Worm (Caenorhabditis elegans) whole organism, L4 larva: ENCODE data around the gene D1005.6.
A peak's percentile ranks its signal among the peaks of the same experiment; 100 is the strongest.

Experiments
- F37D6.2 ChIP-seq: sonication (generic microtip); optimal IDR thresholded peaks from 2 replicates; lab custom pipeline; 2016; ENCODE audit warnings: mild to moderate bottlenecking, missing genetic modification characterization, missing compliant biosample characterization
- R02D3.7 ChIP-seq: fragments of 150-350 bp; sonication (generic microtip); optimal IDR thresholded peaks from 3 replicates; lab custom pipeline; 2014; ENCODE audit warnings: missing biosample characterization, missing genetic modification characterization
- Y5F2A.4 ChIP-seq: fragments of 200-800 bp; sonication (Bioruptor generic); optimal IDR thresholded peaks from 2 replicates; lab custom pipeline; 2018; ENCODE audit warnings: mild to moderate bottlenecking, missing genetic modification characterization, missing compliant biosample characterization
- Y75B8A.6 ChIP-seq: fragments of 200-800 bp; sonication (Bioruptor generic); IDR thresholded peaks from 2 replicates; pipeline ENCODE4 v1.3.6; 2022; ENCODE audit warnings: missing genetic modification reagents, missing genetic modification characterization, missing compliant biosample characterization
- aha-1 ChIP-seq: fragments of 150-350 bp; peaks from one replicate; lab custom pipeline; 2014; ENCODE audit warnings: missing biosample characterization, missing genetic modification characterization
- ama-1 ChIP-seq: fragments of 150-350 bp; optimal IDR thresholded peaks from 2 replicates; lab custom pipeline; 2014; ENCODE audit warnings: inconsistent platforms, mixed read lengths
- ceh-62 ChIP-seq: sonication (generic microtip); optimal IDR thresholded peaks from 2 replicates; lab custom pipeline; 2017; ENCODE audit warnings: missing biosample characterization, missing genetic modification characterization
- daf-16 ChIP-seq, 3 experiments: sonication (generic microtip); optimal IDR thresholded peaks; 2 replicates each; lab custom pipeline; 2016 to 2017; ENCODE audit warnings: missing genetic modification characterization in 3 of 3, missing genetic modification reagents in 3 of 3, mild to moderate bottlenecking in 2 of 3, missing compliant biosample characterization in 2 of 3, missing biosample characterization in 1 of 3, moderate library complexity in 1 of 3
- daf-8 ChIP-seq: fragments of 200-800 bp; sonication (Bioruptor generic); IDR thresholded peaks from 2 replicates; pipeline ENCODE4 v1.3.6; 2022; ENCODE audit warnings: missing genetic modification characterization, missing compliant biosample characterization
- dmd-6 ChIP-seq: fragments of 200-800 bp; sonication (Bioruptor generic); IDR thresholded peaks from 2 replicates; pipeline ENCODE4 v1.3.6; 2022; ENCODE audit warnings: missing genetic modification reagents, missing genetic modification characterization, missing compliant biosample characterization
- dmd-8 ChIP-seq: fragments of 200-800 bp; sonication (Bioruptor generic); IDR thresholded peaks from 2 replicates; pipeline ENCODE4 v1.3.6; 2022; ENCODE audit warnings: missing genetic modification characterization, missing compliant biosample characterization
- dpl-1 ChIP-seq: fragments of 150-350 bp; optimal IDR thresholded peaks from 2 replicates; lab custom pipeline; 2014; ENCODE audit warnings: missing biosample characterization, missing genetic modification reagents, missing genetic modification characterization
- fkh-10 ChIP-seq: fragments of 150-350 bp; optimal IDR thresholded peaks from 2 replicates; lab custom pipeline; 2014; ENCODE audit warnings: missing biosample characterization, missing genetic modification reagents, missing genetic modification characterization
- hif-1 ChIP-seq, 2 experiments: sonication (generic microtip); optimal IDR thresholded peaks; 2 replicates each; lab custom pipeline; 2016 to 2017; ENCODE audit warnings: missing compliant biosample characterization in 2 of 2, missing genetic modification characterization in 2 of 2, missing genetic modification reagents in 2 of 2, missing genotype in 2 of 2, mild to moderate bottlenecking in 1 of 2
- hlh-11 ChIP-seq: fragments of 200-800 bp; sonication (Bioruptor generic); optimal IDR thresholded peaks from 2 replicates; lab custom pipeline; 2018; ENCODE audit warnings: mild to moderate bottlenecking, missing genetic modification characterization, missing compliant biosample characterization
- hlh-30 ChIP-seq: sonication (generic microtip); optimal IDR thresholded peaks from 2 replicates; lab custom pipeline; 2017; ENCODE audit warnings: antibody characterized with exemption, mild to moderate bottlenecking, missing genetic modification characterization, missing compliant biosample characterization; ENCODE audit not compliant: insufficient read depth
- hmg-1.1 ChIP-seq: fragments of 200-800 bp; sonication (Bioruptor generic); IDR thresholded peaks from 2 replicates; pipeline ENCODE4 v1.3.6; 2022; ENCODE audit warnings: missing genetic modification reagents, missing genetic modification characterization, missing compliant biosample characterization
- mep-1 ChIP-seq: fragments of 150-350 bp; sonication (generic microtip); optimal IDR thresholded peaks from 3 replicates; lab custom pipeline; 2014; ENCODE audit warnings: missing biosample characterization, missing genetic modification characterization
- mxl-2 ChIP-seq: fragments of 200-800 bp; sonication (Bioruptor generic); conservative IDR thresholded peaks from 2 replicates; pipeline ENCODE4 v1.3.6; 2022; ENCODE audit warnings: missing genetic modification reagents, missing genetic modification characterization, missing compliant biosample characterization
- mxl-3 ChIP-seq: fragments of 200-800 bp; sonication (Bioruptor generic); optimal IDR thresholded peaks from 2 replicates; lab custom pipeline; 2018; ENCODE audit warnings: mild to moderate bottlenecking, missing genetic modification characterization, missing compliant biosample characterization
- nhr-102 ChIP-seq: sonication (generic microtip); optimal IDR thresholded peaks from 2 replicates; lab custom pipeline; 2016; ENCODE audit warnings: mild to moderate bottlenecking, missing genetic modification characterization, moderate library complexity, missing compliant biosample characterization
- nhr-25 ChIP-seq: sonication (generic microtip); optimal IDR thresholded peaks from 2 replicates; lab custom pipeline; 2017; ENCODE audit warnings: missing genetic modification characterization, mild to moderate bottlenecking, missing compliant biosample characterization, antibody characterized with exemption, moderate library complexity, borderline replicate concordance; ENCODE audit not compliant: insufficient read depth
- nhr-28 ChIP-seq: fragments of 150-350 bp; optimal IDR thresholded peaks from 2 replicates; lab custom pipeline; 2014; ENCODE audit warnings: missing biosample characterization, missing genetic modification characterization
- nhr-41 ChIP-seq: fragments of 200-800 bp; sonication (Bioruptor generic); IDR thresholded peaks from 2 replicates; pipeline ENCODE4 v1.3.6; 2022; ENCODE audit warnings: missing genetic modification reagents, missing genetic modification characterization, missing compliant biosample characterization
- nhr-6 ChIP-seq: fragments of 150-350 bp; optimal IDR thresholded peaks from 2 replicates; lab custom pipeline; 2014; ENCODE audit warnings: missing biosample characterization, missing genetic modification characterization
- pqm-1 ChIP-seq: sonication (generic microtip); optimal IDR thresholded peaks from 2 replicates; lab custom pipeline; 2017; ENCODE audit warnings: missing biosample characterization, missing genetic modification characterization
- rbr-2 ChIP-seq: sonication (generic microtip); optimal IDR thresholded peaks from 2 replicates; lab custom pipeline; 2016; ENCODE audit warnings: missing genotype, missing genetic modification characterization, missing compliant biosample characterization
- saeg-2 ChIP-seq: fragments of 200-800 bp; sonication (Bioruptor generic); IDR thresholded peaks from 2 replicates; pipeline ENCODE4 v1.3.6; 2022; ENCODE audit warnings: missing genetic modification reagents, missing genetic modification characterization, missing compliant biosample characterization
- sdz-12 ChIP-seq: fragments of 200-800 bp; sonication (Bioruptor generic); optimal IDR thresholded peaks from 2 replicates; lab custom pipeline; 2018; ENCODE audit warnings: mild to moderate bottlenecking, missing genetic modification characterization, missing compliant biosample characterization
- set-16 ChIP-seq: fragments of 200-800 bp; sonication (Bioruptor generic); IDR thresholded peaks from 2 replicates; pipeline ENCODE4 v1.3.6; 2022; ENCODE audit warnings: missing genetic modification reagents, missing genetic modification characterization, missing compliant biosample characterization
- skn-1 ChIP-seq: fragments of 150-350 bp; optimal IDR thresholded peaks from 2 replicates; lab custom pipeline; 2014; ENCODE audit warnings: missing biosample characterization, missing genetic modification characterization
- spr-1 ChIP-seq: sonication (generic microtip); optimal IDR thresholded peaks from 2 replicates; lab custom pipeline; 2016; ENCODE audit warnings: mild to moderate bottlenecking, missing genetic modification characterization, missing compliant biosample characterization
- spr-3 ChIP-seq: fragments of 200-800 bp; sonication (Bioruptor generic); optimal IDR thresholded peaks from 2 replicates; lab custom pipeline; 2018; ENCODE audit warnings: mild to moderate bottlenecking, missing genetic modification characterization, missing compliant biosample characterization
- unc-39 ChIP-seq: sonication (generic microtip); optimal IDR thresholded peaks from 2 replicates; lab custom pipeline; 2017; ENCODE audit warnings: missing biosample characterization, missing genetic modification characterization
- unc-62 ChIP-seq, 3 experiments: fragments of 150-350 bp in 1 of 3; sonication (generic microtip); optimal IDR thresholded peaks in 2 of 3; peaks in 1 of 3; 1 replicate in 1 of 3; 2 replicates in 2 of 3; lab custom pipeline; 2014 to 2017; ENCODE audit warnings: missing biosample characterization in 3 of 3, missing genetic modification characterization in 3 of 3, missing genetic modification reagents in 3 of 3, missing genotype in 1 of 3
- vab-7 ChIP-seq: fragments of 200-800 bp; sonication (Bioruptor generic); IDR thresholded peaks from 2 replicates; pipeline ENCODE4 v1.3.6; 2022; ENCODE audit warnings: missing genetic modification reagents, missing genetic modification characterization, missing compliant biosample characterization

The D1005.6 gene

DNA sequence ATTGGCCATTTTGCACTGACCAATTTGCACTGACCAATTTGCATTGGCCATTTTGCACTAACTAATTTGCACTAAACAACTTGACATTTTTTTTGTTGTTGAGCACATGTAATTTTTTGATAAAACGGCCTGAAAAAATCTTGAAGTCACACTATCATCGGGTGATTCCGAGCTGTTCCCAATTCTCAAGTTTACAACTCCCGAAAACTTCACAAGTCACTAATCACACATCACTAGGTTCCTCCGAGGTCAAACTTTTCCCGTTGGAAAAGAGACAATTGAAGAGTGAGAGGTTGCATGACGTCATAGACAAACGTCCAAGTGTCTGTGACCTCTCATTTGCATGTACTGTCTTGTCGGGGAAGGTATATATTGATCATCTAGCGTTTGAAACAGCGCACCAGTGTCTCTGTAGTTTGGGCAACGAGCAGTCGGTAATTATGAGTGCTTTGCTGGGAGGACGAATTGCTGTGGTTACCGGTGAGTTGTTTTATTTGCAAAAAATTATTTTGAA is 21.6 kb upstream of the D1005.6 start, which contains the start of the genes D1005.10 and dhs-25 (continued):
- TF ChIP-seq dmd-6 (GFP tag; lab: Robert Waterston, UW) (peak; percentile 96), nhr-41 (peak; percentile 54; the same call in 1 of the 2 replicates), mxl-3 (GFP tag; lab: Kevin White, UChicago) (peak; percentile 52), ama-1 (peak; percentile 35), nhr-6 (tag; lab: Kevin White, UChicago) (peak; percentile 24), fkh-10 (GFP tag; lab: Kevin White, UChicago) (no peak), hmg-1.1 (GFP tag; lab: Robert Waterston, UW) (peak; percentile 69), hif-1 (tag; optimal IDR thresholded peaks at IDR 0.05; lab: Kevin White, UChicago) (peak in 1 of 2 experiments; percentile 46), set-16 (GFP tag; lab: Robert Waterston, UW) (no peak), nhr-102 (tag; lab: Kevin White, UChicago) (peak; percentile 78), rbr-2 (peak; percentile 31), F37D6.2 (tag; lab: Kevin White, UChicago) (no peak), nhr-25 (peak; percentile 82), saeg-2 (GFP tag; lab: Robert Waterston, UW) (0 out of 2 replicates have a peak, but pooled peaks have one; percentile 63), daf-16 (GFP tag; optimal IDR thresholded peaks at IDR 0.05; lab: Kevin White, UChicago) (peak; percentile 38 to 60), daf-16 (tag; optimal IDR thresholded peaks at IDR 0.05; lab: Kevin White, UChicago) (peak; percentile 92), mep-1 (tag; lab: Kevin White, UChicago) (peak; percentile 78)

DNA sequence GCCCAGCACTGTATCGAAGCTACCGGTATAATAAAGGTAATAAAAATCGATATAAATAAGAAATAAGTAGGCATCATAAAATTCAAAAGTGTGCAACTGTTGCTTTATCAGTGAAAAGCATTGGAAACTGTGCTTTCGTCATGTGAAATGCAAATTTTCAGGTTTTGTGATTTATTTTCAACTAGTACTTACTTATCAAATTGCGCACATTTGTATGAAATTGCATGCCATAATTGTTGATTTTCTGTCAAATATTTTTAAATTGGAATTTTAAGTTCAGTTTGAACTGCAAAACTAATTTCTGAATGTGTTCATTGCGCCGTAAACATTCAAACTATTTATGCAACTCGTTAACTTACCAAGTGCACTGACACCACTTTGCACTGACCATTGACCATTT is 21.1 kb upstream of the D1005.6 start, which contains the start of gene D1005.4:
Gene D1005.4 (minus strand): TSS at position 101 of the 400 bp plus-strand sequence.
- no peak for TF ChIP-seq unc-39
- TF ChIP-seq nhr-28 (tag; lab: Kevin White, UChicago), result peak; percentile 38
- TF ChIP-seq, all 104 proteins: peak for 1

DNA sequence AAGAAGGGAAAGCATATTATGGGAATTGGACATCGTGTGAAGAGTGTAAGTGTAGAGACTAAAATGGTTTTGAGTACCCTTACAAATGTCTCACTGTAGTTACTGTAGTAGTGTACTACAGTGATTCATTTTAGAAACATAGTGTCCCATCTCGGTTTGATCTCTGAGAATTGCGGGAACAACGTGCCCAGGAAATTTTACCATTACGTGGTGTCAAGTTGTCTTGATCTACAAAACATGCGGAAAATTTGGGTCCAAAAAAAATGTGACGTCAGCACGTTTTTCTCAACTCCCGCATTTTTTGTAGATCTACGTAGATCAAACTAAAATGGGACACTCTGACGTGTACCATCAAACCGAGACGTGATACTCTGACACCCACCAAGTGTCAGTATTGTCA is 18.6 kb upstream of the D1005.6 start:
- TF ChIP-seq R02D3.7 (tag; lab: Kevin White, UChicago) (no peak), dpl-1 (GFP tag; lab: Kevin White, UChicago) (no peak), spr-1 (no peak), F37D6.2 (tag; lab: Kevin White, UChicago) (no peak), sdz-12 (GFP tag; lab: Kevin White, UChicago) (no peak), aha-1 (tag; lab: Kevin White, UChicago) (peak; percentile 90), pqm-1 (tag; lab: Kevin White, UChicago) (no peak), daf-8 (no peak)

DNA sequence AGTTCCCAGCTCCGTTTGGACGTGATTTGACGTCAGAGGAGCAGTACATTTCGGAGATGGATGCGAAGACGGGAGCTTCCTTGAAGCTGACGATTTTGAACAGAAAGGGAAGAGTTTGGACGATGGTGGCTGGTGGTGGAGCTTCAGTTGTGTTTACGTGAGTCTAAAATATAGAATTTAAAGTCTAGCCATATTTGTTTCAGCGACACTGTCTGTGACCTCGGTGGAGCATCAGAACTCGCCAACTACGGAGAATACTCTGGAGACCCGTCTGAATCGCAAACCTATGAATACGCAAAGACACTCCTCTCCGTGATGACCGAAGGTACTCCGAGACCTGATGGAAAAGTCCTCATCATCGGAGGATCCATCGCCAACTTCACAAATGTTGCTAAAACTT is 16.0 kb upstream of the D1005.6 start:
- TF ChIP-seq ceh-62 (no peak), dmd-8 (no peak), Y75B8A.6 (GFP tag; lab: Robert Waterston, UW) (no peak), skn-1 (no peak), vab-7 (GFP tag; lab: Robert Waterston, UW) (no peak)

DNA sequence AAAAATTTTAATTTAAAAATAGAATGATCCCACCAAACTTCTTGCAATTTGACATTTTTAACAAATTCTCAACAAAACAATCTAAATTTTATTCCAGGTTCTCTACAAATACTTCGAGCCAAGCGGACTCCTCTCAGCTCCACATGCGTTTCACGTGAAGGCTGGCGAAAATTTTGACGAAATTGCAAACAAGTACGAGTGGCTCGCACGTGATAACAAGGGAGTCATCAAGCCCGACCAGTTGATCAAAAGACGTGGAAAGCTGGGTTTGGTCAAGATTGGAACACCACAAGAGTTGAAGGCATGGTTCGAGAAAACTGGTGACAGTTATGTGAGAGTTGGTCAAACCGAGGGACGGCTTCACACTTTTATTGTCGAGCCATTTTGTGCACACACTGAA is 15.0 kb upstream of the D1005.6 start:
- TF ChIP-seq daf-16 (GFP tag; optimal IDR thresholded peaks at IDR 0.05; lab: Kevin White, UChicago), result no peak
- TF ChIP-seq daf-16 (tag; optimal IDR thresholded peaks at IDR 0.05; lab: Kevin White, UChicago), result peak; percentile 40
- TF ChIP-seq aha-1 (tag; lab: Kevin White, UChicago), result peak; percentile 36
- TF ChIP-seq dmd-6 (GFP tag; lab: Robert Waterston, UW), result peak; percentile 45; the same call in 1 of the 2 replicates
- TF ChIP-seq hlh-30 (tag; lab: Kevin White, UChicago), result peak; percentile 71
- peak; percentile 25 for TF ChIP-seq hlh-11 (tag; lab: Kevin White, UChicago)
- no peak for TF ChIP-seq Y5F2A.4 (GFP tag; lab: Kevin White, UChicago)
- TF ChIP-seq unc-62 (GFP tag; optimal IDR thresholded peaks at IDR 0.05 in 1 of 2; lab: Kevin White, UChicago), result peak in 1 of 2 experiments; percentile 70
- no peak for TF ChIP-seq unc-62 (tag; optimal IDR thresholded peaks at IDR 0.05; lab: Kevin White, UChicago)
- no peak for TF ChIP-seq spr-3 (GFP tag; lab: Kevin White, UChicago)
- peak; percentile 97 for TF ChIP-seq mxl-2 (GFP tag; lab: Robert Waterston, UW)
- TF ChIP-seq, all 104 proteins: peak for 7
